Worm (Caenorhabditis elegans) whole organism, L1 larva: ENCODE measurements around the gene act-2.

Experiments
- C04F5.9 ChIP-seq: sonication (generic microtip); optimal IDR thresholded peaks from 2 replicates; lab custom pipeline; 2016; ENCODE audit warnings: missing genetic modification characterization, missing compliant biosample characterization
- alr-1 ChIP-seq: fragments of 200-800 bp; sonication (Bioruptor generic); optimal IDR thresholded peaks from 2 replicates; lab custom pipeline; 2018; ENCODE audit warnings: borderline replicate concordance, mild to moderate bottlenecking, missing genetic modification characterization, missing compliant biosample characterization
- aly-2 ChIP-seq: fragments of 150-350 bp; optimal IDR thresholded peaks from 2 replicates; lab custom pipeline; 2014; ENCODE audit warnings: missing biosample characterization, missing genetic modification characterization
- ama-1 ChIP-seq: fragments of 150-350 bp; optimal IDR thresholded peaks from 2 replicates; lab custom pipeline; 2014
- blmp-1 ChIP-seq: fragments of 150-350 bp; optimal IDR thresholded peaks from 2 replicates; lab custom pipeline; 2014; ENCODE audit warnings: missing biosample characterization, missing genetic modification characterization
- ceh-63 ChIP-seq: fragments of 200-800 bp; sonication (Bioruptor generic); optimal IDR thresholded peaks from 2 replicates; lab custom pipeline; 2018; ENCODE audit warnings: mild to moderate bottlenecking, missing genetic modification characterization, missing compliant biosample characterization
- ceh-82 ChIP-seq, 3 experiments: fragments of 150-350 bp in 1 of 3; sonication (generic microtip) in 2 of 3; optimal IDR thresholded peaks; 2 replicates each; lab custom pipeline; 2014 to 2017; ENCODE audit warnings: missing biosample characterization in 3 of 3, missing genetic modification characterization in 3 of 3
- ceh-88 ChIP-seq: fragments of 200-800 bp; sonication (Bioruptor generic); IDR thresholded peaks from 2 replicates; pipeline ENCODE4 v1.3.6; 2022; ENCODE audit warnings: missing genetic modification characterization, missing compliant biosample characterization
- ces-1 ChIP-seq: fragments of 150-350 bp; optimal IDR thresholded peaks from 2 replicates; lab custom pipeline; 2014; ENCODE audit warnings: missing biosample characterization, missing genetic modification reagents, missing genetic modification characterization
- dpl-1 ChIP-seq, 3 experiments: fragments of 150-350 bp in 2 of 3; sonication (generic microtip) in 1 of 3; optimal IDR thresholded peaks; 2 replicates each; lab custom pipeline; 2014 to 2017; ENCODE audit warnings: missing biosample characterization in 3 of 3, missing genetic modification characterization in 3 of 3, missing genetic modification reagents in 3 of 3
- dsc-1 ChIP-seq: sonication (generic microtip); optimal IDR thresholded peaks from 2 replicates; lab custom pipeline; 2016; ENCODE audit warnings: mild to moderate bottlenecking, missing genetic modification characterization, missing compliant biosample characterization
- efl-1 ChIP-seq, 4 experiments: fragments of 150-350 bp; optimal IDR thresholded peaks in 3 of 4; peaks in 1 of 4; 1 replicate in 1 of 4; 2 replicates in 3 of 4; lab custom pipeline; 2014; ENCODE audit warnings: missing biosample characterization in 2 of 4, missing genetic modification characterization in 2 of 4, missing genetic modification reagents in 2 of 4
- egl-13 ChIP-seq: sonication (generic microtip); optimal IDR thresholded peaks from 2 replicates; lab custom pipeline; 2016; ENCODE audit warnings: missing genotype, missing genetic modification reagents, missing genetic modification characterization, missing compliant biosample characterization
- egl-27 ChIP-seq, 2 experiments: fragments of 150-350 bp in 1 of 2; sonication (generic microtip); optimal IDR thresholded peaks; 3 replicates each; lab custom pipeline; 2017 to 2018; ENCODE audit warnings: missing biosample characterization in 2 of 2, missing genetic modification characterization in 2 of 2, missing genetic modification reagents in 2 of 2
- elt-2 ChIP-seq: sonication (generic microtip); optimal IDR thresholded peaks from 2 replicates; lab custom pipeline; 2016; ENCODE audit warnings: missing genetic modification characterization, mild to moderate bottlenecking, inconsistent platforms, missing compliant biosample characterization, missing genetic modification reagents
- fkh-10 ChIP-seq: sonication (generic microtip); optimal IDR thresholded peaks from 2 replicates; lab custom pipeline; 2017; ENCODE audit warnings: missing biosample characterization, missing genetic modification reagents, missing genetic modification characterization
- hlh-17 ChIP-seq: fragments of 200-800 bp; sonication (Bioruptor generic); optimal IDR thresholded peaks from 2 replicates; lab custom pipeline; 2018; ENCODE audit warnings: missing genetic modification characterization, mild to moderate bottlenecking, missing compliant biosample characterization, moderate library complexity, borderline replicate concordance
- hpl-2 ChIP-seq: fragments of 150-350 bp; optimal IDR thresholded peaks from 2 replicates; lab custom pipeline; 2014; ENCODE audit warnings: missing biosample characterization, missing genetic modification reagents, missing genetic modification characterization
- lin-13 ChIP-seq: fragments of 150-350 bp; optimal IDR thresholded peaks from 2 replicates; lab custom pipeline; 2014; ENCODE audit warnings: missing biosample characterization, missing genetic modification reagents, missing genetic modification characterization
- lin-14 ChIP-seq: fragments of 200-800 bp; sonication (Bioruptor generic); optimal IDR thresholded peaks from 2 replicates; lab custom pipeline; 2018; ENCODE audit warnings: mild to moderate bottlenecking, missing genetic modification characterization, moderate library complexity, missing compliant biosample characterization
- lin-35 ChIP-seq, 2 experiments: fragments of 150-350 bp; optimal IDR thresholded peaks; 2 replicates each; lab custom pipeline; 2014; ENCODE audit warnings: missing biosample characterization in 2 of 2, missing genetic modification characterization in 2 of 2, missing genetic modification reagents in 2 of 2
- lin-39 ChIP-seq: fragments of 150-350 bp; optimal IDR thresholded peaks from 2 replicates; lab custom pipeline; 2014; ENCODE audit warnings: missing biosample characterization, missing genetic modification reagents, missing genetic modification characterization
- lir-3 ChIP-seq: sonication (generic microtip); optimal IDR thresholded peaks from 2 replicates; lab custom pipeline; 2016; ENCODE audit warnings: mild to moderate bottlenecking, missing genetic modification characterization, moderate library complexity, missing compliant biosample characterization; ENCODE audit not compliant: poor library complexity
- lsy-2 ChIP-seq, 2 experiments: fragments of 150-350 bp; optimal IDR thresholded peaks; 2 replicates each; lab custom pipeline; 2014; ENCODE audit warnings: missing biosample characterization in 2 of 2, missing genetic modification characterization in 2 of 2
- mdl-1 ChIP-seq, 2 experiments: fragments of 150-350 bp; optimal IDR thresholded peaks; 2 replicates each; lab custom pipeline; 2014 to 2017; ENCODE audit warnings: missing biosample characterization in 2 of 2, missing genetic modification characterization in 2 of 2, inconsistent platforms in 1 of 2
- mep-1 ChIP-seq: fragments of 150-350 bp; optimal IDR thresholded peaks from 2 replicates; lab custom pipeline; 2014; ENCODE audit warnings: missing biosample characterization, missing genetic modification characterization
- nhr-19 ChIP-seq: fragments of 200-800 bp; sonication (Bioruptor generic); conservative IDR thresholded peaks from 2 replicates; pipeline ENCODE4 v1.3.6; 2022; ENCODE audit warnings: missing genetic modification characterization, missing compliant biosample characterization
- nhr-20 ChIP-seq: sonication (generic microtip); optimal IDR thresholded peaks from 2 replicates; lab custom pipeline; 2016; ENCODE audit warnings: mild to moderate bottlenecking, missing genetic modification characterization, missing compliant biosample characterization
- nhr-47 ChIP-seq: sonication (generic microtip); optimal IDR thresholded peaks from 2 replicates; lab custom pipeline; 2016; ENCODE audit warnings: mild to moderate bottlenecking, missing genetic modification characterization, moderate library complexity, missing compliant biosample characterization
- nhr-71 ChIP-seq: sonication (generic microtip); optimal IDR thresholded peaks from 2 replicates; lab custom pipeline; 2016; ENCODE audit warnings: mild to moderate bottlenecking, missing genetic modification characterization, moderate library complexity, missing compliant biosample characterization
- nhr-77 ChIP-seq: fragments of 150-350 bp; optimal IDR thresholded peaks from 2 replicates; lab custom pipeline; 2014; ENCODE audit warnings: missing biosample characterization, missing genetic modification characterization
- nhr-90 ChIP-seq: sonication (generic microtip); optimal IDR thresholded peaks from 2 replicates; lab custom pipeline; 2016; ENCODE audit warnings: mild to moderate bottlenecking, missing genetic modification characterization, missing compliant biosample characterization; ENCODE audit not compliant: poor library complexity
- pag-3 ChIP-seq: sonication (generic microtip); optimal IDR thresholded peaks from 2 replicates; lab custom pipeline; 2017; ENCODE audit warnings: missing genetic modification characterization, mild to moderate bottlenecking, missing compliant biosample characterization, antibody characterized with exemption, borderline replicate concordance; ENCODE audit not compliant: insufficient read depth
- pax-3 ChIP-seq: fragments of 200-800 bp; sonication (Bioruptor generic); optimal IDR thresholded peaks from 2 replicates; lab custom pipeline; 2018; ENCODE audit warnings: mild to moderate bottlenecking, missing genetic modification characterization, moderate library complexity, missing compliant biosample characterization
- rnt-1 ChIP-seq: sonication (generic microtip); optimal IDR thresholded peaks from 2 replicates; lab custom pipeline; 2016; ENCODE audit warnings: mild to moderate bottlenecking, missing genetic modification characterization, moderate library complexity, missing compliant biosample characterization
- sox-4 ChIP-seq: sonication (generic microtip); optimal IDR thresholded peaks from 2 replicates; lab custom pipeline; 2016; ENCODE audit warnings: missing genetic modification characterization, missing compliant biosample characterization
- sup-37 ChIP-seq: fragments of 200-800 bp; sonication (Bioruptor generic); optimal IDR thresholded peaks from 2 replicates; lab custom pipeline; 2018; ENCODE audit warnings: mild to moderate bottlenecking, missing genetic modification characterization, missing compliant biosample characterization
- swsn-7 ChIP-seq: sonication (generic microtip); optimal IDR thresholded peaks from 2 replicates; lab custom pipeline; 2016; ENCODE audit warnings: missing genetic modification characterization, missing compliant biosample characterization
- tbx-2 ChIP-seq: sonication (generic microtip); optimal IDR thresholded peaks from 2 replicates; lab custom pipeline; 2016; ENCODE audit warnings: missing genetic modification characterization, missing compliant biosample characterization
- unc-130 ChIP-seq: fragments of 150-350 bp; optimal IDR thresholded peaks from 2 replicates; lab custom pipeline; 2017; ENCODE audit warnings: missing biosample characterization, missing genetic modification characterization, inconsistent platforms
- unc-30 ChIP-seq: sonication (generic microtip); optimal IDR thresholded peaks from 2 replicates; lab custom pipeline; 2017; ENCODE audit warnings: missing biosample characterization, missing genetic modification characterization
- xbp-1 ChIP-seq: sonication (generic microtip); optimal IDR thresholded peaks from 2 replicates; lab custom pipeline; 2016; ENCODE audit warnings: missing genetic modification characterization, missing compliant biosample characterization
- ztf-11 ChIP-seq, 2 experiments: sonication (generic microtip); optimal IDR thresholded peaks; 2 replicates each; lab custom pipeline; 2016 to 2017; ENCODE audit warnings: missing genetic modification characterization in 2 of 2, missing biosample characterization in 1 of 2, missing compliant biosample characterization in 1 of 2
- ztf-4 ChIP-seq: fragments of 150-350 bp; optimal IDR thresholded peaks from 2 replicates; lab custom pipeline; 2014; ENCODE audit warnings: missing biosample characterization, missing genetic modification characterization

act-2 gene

ce11 chrV:11083691-11084090 lies 5.7 kb upstream of the act-2 start (continued):
- TF ChIP-seq nhr-47 (tag; lab: Kevin White, UChicago): peak; percentile 23
- peak; percentile 67 for TF ChIP-seq tbx-2 (tag; lab: Kevin White, UChicago)
- no peak for TF ChIP-seq fkh-10 (GFP tag; lab: Kevin White, UChicago)
- peak in 1 of 2 experiments; percentile 70 for TF ChIP-seq mdl-1 (tag; optimal IDR thresholded peaks at IDR 0.05; lab: Kevin White, UChicago)
- TF ChIP-seq lin-35 (GFP tag; optimal IDR thresholded peaks at IDR 0.05; lab: Kevin White, UChicago): peak in 1 of 2 experiments; percentile 10
- peak; percentile 79 for TF ChIP-seq dsc-1
- peak; percentile 88 for TF ChIP-seq pag-3 (tag; lab: Kevin White, UChicago)
- TF ChIP-seq dpl-1 (GFP tag; optimal IDR thresholded peaks at IDR 0.05; lab: Kevin White, UChicago): peak in 1 of 3 experiments; percentile 27
- peak; percentile 6 to 33 for TF ChIP-seq efl-1 (optimal IDR thresholded peaks at IDR 0.05; lab: Kevin White, UChicago)
- peak in 1 of 2 experiments; percentile 44 for TF ChIP-seq efl-1 (GFP tag; optimal IDR thresholded peaks at IDR 0.05 in 1 of 2; lab: Kevin White, UChicago)
- TF ChIP-seq ama-1 (lab: Kevin White, UChicago): no peak
- TF ChIP-seq nhr-71 (tag; lab: Kevin White, UChicago): peak; percentile 80
- TF ChIP-seq blmp-1 (tag; lab: Kevin White, UChicago): no peak
- TF ChIP-seq hpl-2 (GFP tag; lab: Kevin White, UChicago): no peak
- TF ChIP-seq ceh-82 (tag; optimal IDR thresholded peaks at IDR 0.05; lab: Kevin White, UChicago): peak in 2 of 3 experiments; percentile 24 to 42
- TF ChIP-seq nhr-77 (tag; lab: Kevin White, UChicago): peak; percentile 66
- peak; percentile 49 for TF ChIP-seq mep-1 (tag; lab: Kevin White, UChicago)
- TF ChIP-seq lir-3 (tag; lab: Kevin White, UChicago): no peak
- no peak for TF ChIP-seq elt-2 (tag; lab: Kevin White, UChicago)
- no peak for TF ChIP-seq ztf-4 (tag; lab: Kevin White, UChicago)

- TF ChIP-seq sox-4 (tag; lab: Kevin White, UChicago): no peak
- TF ChIP-seq xbp-1: no peak
- TF ChIP-seq alr-1 (tag; lab: Kevin White, UChicago): no peak
- TF ChIP-seq unc-30 (tag; lab: Kevin White, UChicago): no peak
- no peak for TF ChIP-seq C04F5.9 (tag; lab: Kevin White, UChicago)
- TF ChIP-seq egl-13 (tag; lab: Kevin White, UChicago): no peak
- TF ChIP-seq sup-37: no peak
- TF ChIP-seq efl-1 (optimal IDR thresholded peaks at IDR 0.05; lab: Kevin White, UChicago): no peak
- TF ChIP-seq efl-1 (GFP tag; optimal IDR thresholded peaks at IDR 0.05 in 1 of 2; lab: Kevin White, UChicago): no peak
- no peak for TF ChIP-seq hlh-17 (GFP tag; lab: Kevin White, UChicago)
- no peak for TF ChIP-seq egl-27 (tag; optimal IDR thresholded peaks at IDR 0.05; lab: Kevin White, UChicago)
- no peak for TF ChIP-seq pax-3 (tag; lab: Kevin White, UChicago)
- TF ChIP-seq ceh-88 (GFP tag; lab: Robert Waterston, UW): no peak
These were observed 5.0 kb upstream of the act-2 start for ce11 chrV:11082964-11083363.

- TF ChIP-seq mep-1 (tag; lab: Kevin White, UChicago): peak; percentile 49
- peak; percentile 93 for TF ChIP-seq nhr-71 (tag; lab: Kevin White, UChicago)
- TF ChIP-seq lsy-2 (tag; optimal IDR thresholded peaks at IDR 0.05; lab: Kevin White, UChicago): peak; percentile 32 to 44
- TF ChIP-seq aly-2: peak; percentile 96
- TF ChIP-seq alr-1 (tag; lab: Kevin White, UChicago): no peak
- peak; percentile 88 for TF ChIP-seq rnt-1 (tag; lab: Kevin White, UChicago)
- TF ChIP-seq tbx-2 (tag; lab: Kevin White, UChicago): peak; percentile 58
- TF ChIP-seq pag-3 (tag; lab: Kevin White, UChicago): peak; percentile 40
- TF ChIP-seq lin-39: peak; percentile 23
- TF ChIP-seq pax-3 (tag; lab: Kevin White, UChicago): no peak
- TF ChIP-seq sup-37: peak; percentile 71
- TF ChIP-seq xbp-1: peak; percentile 37
- peak; percentile 80 for TF ChIP-seq nhr-20 (tag; lab: Kevin White, UChicago)
- peak; percentile 88 for TF ChIP-seq lin-14 (GFP tag; lab: Kevin White, UChicago)
- TF ChIP-seq swsn-7 (tag; lab: Kevin White, UChicago): peak; percentile 68
- peak; percentile 83 for TF ChIP-seq ama-1 (lab: Kevin White, UChicago)
- no peak for TF ChIP-seq ces-1 (GFP tag; lab: Kevin White, UChicago)
- TF ChIP-seq nhr-19 (GFP tag; lab: Robert Waterston, UW): peak; percentile 84
- no peak for TF ChIP-seq ztf-11 (tag; optimal IDR thresholded peaks at IDR 0.05; lab: Kevin White, UChicago)
- TF ChIP-seq lin-13 (GFP tag; lab: Kevin White, UChicago): peak; percentile 14
- peak; percentile 35 for TF ChIP-seq unc-130 (tag; lab: Kevin White, UChicago)
- peak in 1 of 2 experiments; percentile 24 for TF ChIP-seq egl-27 (tag; optimal IDR thresholded peaks at IDR 0.05; lab: Kevin White, UChicago)
- TF ChIP-seq hlh-17 (GFP tag; lab: Kevin White, UChicago): no peak
- peak; percentile 24 for TF ChIP-seq nhr-90 (tag; lab: Kevin White, UChicago)
- no peak for TF ChIP-seq hpl-2 (GFP tag; lab: Kevin White, UChicago)
- peak; percentile 21 for TF ChIP-seq lir-3 (tag; lab: Kevin White, UChicago)
- TF ChIP-seq ceh-63 (GFP tag; lab: Kevin White, UChicago): no peak
These were observed 4.5 kb upstream of the act-2 start for ce11 chrV:11082475-11082874.
